Fruit fly (Drosophila melanogaster): Measurements from ENCODE around the gene noi.

The noi gene

DNA sequence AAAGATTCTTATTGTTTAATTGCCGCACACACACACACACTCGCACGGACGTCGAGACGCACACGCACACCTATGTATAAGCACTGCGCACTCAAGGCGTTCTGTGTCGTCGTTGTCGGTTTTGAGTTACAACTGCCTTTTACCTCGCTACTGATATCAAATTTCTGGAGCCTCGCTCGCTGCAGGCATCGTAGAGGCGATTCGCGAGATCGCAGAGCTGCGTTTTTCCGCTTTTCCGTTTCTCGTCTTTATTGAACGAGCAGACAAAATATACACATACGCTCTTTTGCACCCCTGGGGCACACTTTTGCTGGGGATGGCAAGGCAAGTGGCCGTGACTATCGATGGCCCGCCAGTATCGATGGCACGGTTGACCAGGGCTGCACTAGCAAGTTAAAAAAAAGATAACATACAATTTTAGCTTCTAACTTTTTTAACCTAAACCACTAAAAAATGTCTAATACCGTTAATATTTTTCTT lies 43.8 kb downstream of the noi start, which contains the start of gene CG2519 (continued):
- TF ChIP-seq lov (optimal IDR thresholded peaks at IDR 0.05) (no peak), lov (GFP tag; IDR thresholded peaks at IDR 0.05) (0 out of 3 replicates have a peak, but pooled peaks have one; percentile 53), CG8478 (optimal IDR thresholded peaks at IDR 0.05) (peak; percentile 86), CG18011 (GFP tag; optimal IDR thresholded peaks at IDR 0.05) (peak; percentile 7), repo (GFP tag; optimal IDR thresholded peaks at IDR 0.05) (no peak), Dll (GFP tag; IDR thresholded peaks at IDR 0.05; ENCODE audit: partially characterized antibody) (peak; percentile 89), H2.0 (GFP tag; IDR thresholded peaks at IDR 0.05) (peak; percentile 52), zfh1 (GFP tag; IDR thresholded peaks at IDR 0.05) (peak; percentile 66), Ada2b (GFP tag; IDR thresholded peaks at IDR 0.05) (peak; percentile 54; the same call in 1 of the 2 replicates), CG4282 (GFP tag; optimal IDR thresholded peaks at IDR 0.05) (peak; percentile 48), Xbp1 (GFP tag; optimal IDR thresholded peaks at IDR 0.05) (peak; percentile 74), CG8089 (GFP tag; optimal IDR thresholded peaks at IDR 0.05) (peak; percentile 3), pho (GFP tag; optimal IDR thresholded peaks at IDR 0.05) (peak; percentile 77), CG10366 (GFP tag; IDR thresholded peaks at IDR 0.05) (peak; percentile 70), CG6272 (GFP tag; IDR thresholded peaks at IDR 0.05) (peak; percentile 36; the same call in 1 of the 2 replicates), trh (GFP tag; optimal IDR thresholded peaks at IDR 0.05) (peak; percentile 41), CG8290 (GFP tag; optimal IDR thresholded peaks at IDR 0.05) (peak; percentile 44), CG8290 (tag; optimal IDR thresholded peaks at IDR 0.05) (no peak), chn (GFP tag; optimal IDR thresholded peaks at IDR 0.05) (peak; percentile 62), Chrac-16 (GFP tag; optimal IDR thresholded peaks at IDR 0.05) (peak; percentile 49), Mes4 (GFP tag; optimal IDR thresholded peaks at IDR 0.05) (no peak), TFAM (GFP tag; optimal IDR thresholded peaks at IDR 0.05) (no peak), mirr (GFP tag; optimal IDR thresholded peaks at IDR 0.05) (no peak), CG11560 (tag; IDR thresholded peaks at IDR 0.05) (0 out of 3 replicates have a peak, but pooled peaks have one; percentile 39), MBD-R2 (GFP tag; IDR thresholded peaks at IDR 0.05) (peak; percentile 85), Dbx (GFP tag; IDR thresholded peaks at IDR 0.05) (peak; percentile 71), yki (optimal IDR thresholded peaks at IDR 0.05) (no peak), CG4360 (GFP tag; IDR thresholded peaks at IDR 0.05) (no peak), CG31224 (GFP tag; IDR thresholded peaks at IDR 0.05) (peak; percentile 39; the same call in 1 of the 2 replicates), ab (GFP tag; optimal IDR thresholded peaks at IDR 0.05) (no peak), Rfx (GFP tag; IDR thresholded peaks at IDR 0.05) (peak; percentile 86), CG10267 (tag; optimal IDR thresholded peaks at IDR 0.05) (peak; percentile 57), ham (GFP tag; IDR thresholded peaks at IDR 0.05) (no peak), CG2202 (tag; optimal IDR thresholded peaks at IDR 0.05) (peak; percentile 19), Mad (GFP tag; optimal IDR thresholded peaks at IDR 0.05) (peak; percentile 48), wor (GFP tag; IDR thresholded peaks at IDR 0.05) (no peak), Atf-2 (GFP tag; optimal IDR thresholded peaks at IDR 0.05) (peak; percentile 15), CG32772 (GFP tag; IDR thresholded peaks at IDR 0.05) (no peak; the same call in 1 of the 2 replicates), CG15696 (tag; optimal IDR thresholded peaks at IDR 0.05) (peak; percentile 29), CG2678 (tag; optimal IDR thresholded peaks at IDR 0.05) (no peak), CG31365 (tag; optimal IDR thresholded peaks at IDR 0.05) (no peak), CG10654 (GFP tag; optimal IDR thresholded peaks at IDR 0.05) (peak; percentile 22)

Data from whole organism, embryonic.